Worm (Caenorhabditis elegans) whole organism, L3 larva: ENCODE data around the gene cytb-5.1.

Experiments
- ZK546.5 ChIP-seq: sonication (generic microtip); optimal IDR thresholded peaks from 2 replicates; lab custom pipeline; 2017; ENCODE audit warnings: missing biosample characterization, missing genetic modification characterization
- ama-1 ChIP-seq: fragments of 150-350 bp; optimal IDR thresholded peaks from 2 replicates; lab custom pipeline; 2018
- ceh-16 ChIP-seq: sonication (generic microtip); optimal IDR thresholded peaks from 2 replicates; lab custom pipeline; 2017; ENCODE audit warnings: missing biosample characterization, missing genetic modification characterization
- ceh-9 ChIP-seq: sonication (generic microtip); optimal IDR thresholded peaks from 2 replicates; lab custom pipeline; 2018; ENCODE audit warnings: missing biosample characterization, missing genetic modification characterization
- egl-5 ChIP-seq: fragments of 150-350 bp; optimal IDR thresholded peaks from 2 replicates; lab custom pipeline; 2017; ENCODE audit warnings: missing biosample characterization, missing genetic modification reagents, missing genetic modification characterization, inconsistent platforms
- elt-1 ChIP-seq: fragments of 150-350 bp; optimal IDR thresholded peaks from 2 replicates; lab custom pipeline; 2014; ENCODE audit warnings: missing biosample characterization, missing genetic modification characterization
- elt-2 ChIP-seq: sonication (generic microtip); optimal IDR thresholded peaks from 2 replicates; lab custom pipeline; 2016; ENCODE audit warnings: missing genetic modification reagents, mild to moderate bottlenecking, missing genetic modification characterization, missing compliant biosample characterization
- elt-3 ChIP-seq, 3 experiments: fragments of 150-350 bp in 1 of 3; sonication (generic microtip) in 2 of 3; optimal IDR thresholded peaks; 2 replicates in 2 of 3; 4 replicates in 1 of 3; lab custom pipeline; 2014 to 2017; ENCODE audit warnings: missing biosample characterization in 3 of 3, missing genetic modification characterization in 3 of 3
- eor-1 ChIP-seq, 2 experiments: fragments of 150-350 bp; optimal IDR thresholded peaks; 2 replicates each; lab custom pipeline; 2014 to 2018; ENCODE audit warnings: missing biosample characterization in 2 of 2, missing genetic modification characterization in 2 of 2
- fkh-10 ChIP-seq: sonication (generic microtip); optimal IDR thresholded peaks from 2 replicates; lab custom pipeline; 2017; ENCODE audit warnings: missing biosample characterization, missing genetic modification reagents, missing genetic modification characterization
- fkh-2 ChIP-seq: fragments of 150-350 bp; optimal IDR thresholded peaks from 2 replicates; lab custom pipeline; 2014; ENCODE audit warnings: missing biosample characterization, missing genetic modification reagents, missing genetic modification characterization
- hmg-11 ChIP-seq: sonication (generic microtip); optimal IDR thresholded peaks from 2 replicates; lab custom pipeline; 2016; ENCODE audit warnings: missing genetic modification characterization, missing compliant biosample characterization
- jun-1 ChIP-seq: fragments of 150-350 bp; optimal IDR thresholded peaks from 2 replicates; lab custom pipeline; 2014; ENCODE audit warnings: missing biosample characterization, missing genetic modification reagents, missing genetic modification characterization
- lin-15B ChIP-seq: fragments of 150-350 bp; optimal IDR thresholded peaks from 2 replicates; lab custom pipeline; 2014; ENCODE audit warnings: missing biosample characterization, missing genetic modification characterization
- lin-39 ChIP-seq: fragments of 150-350 bp; optimal IDR thresholded peaks from 2 replicates; lab custom pipeline; 2018; ENCODE audit warnings: missing biosample characterization, missing genetic modification reagents, missing genetic modification characterization
- mdl-1 ChIP-seq: fragments of 150-350 bp; optimal IDR thresholded peaks from 2 replicates; lab custom pipeline; 2014; ENCODE audit warnings: missing biosample characterization, missing genetic modification characterization
- mml-1 ChIP-seq: fragments of 150-350 bp; sonication (generic microtip); optimal IDR thresholded peaks from 3 replicates; lab custom pipeline; 2014; ENCODE audit warnings: missing biosample characterization, missing genetic modification characterization
- nfya-1 ChIP-seq: sonication (generic microtip); optimal IDR thresholded peaks from 2 replicates; lab custom pipeline; 2017; ENCODE audit warnings: missing genetic modification characterization, mild to moderate bottlenecking, missing compliant biosample characterization, antibody characterized with exemption, moderate library complexity; ENCODE audit not compliant: insufficient read depth
- nhr-11 ChIP-seq: fragments of 150-350 bp; optimal IDR thresholded peaks from 2 replicates; lab custom pipeline; 2014; ENCODE audit warnings: missing biosample characterization, missing genetic modification characterization
- nhr-12 ChIP-seq: fragments of 150-350 bp; optimal IDR thresholded peaks from 2 replicates; lab custom pipeline; 2014; ENCODE audit warnings: missing biosample characterization, missing genetic modification characterization
- nhr-23 ChIP-seq: fragments of 150-350 bp; optimal IDR thresholded peaks from 2 replicates; lab custom pipeline; 2014; ENCODE audit warnings: missing biosample characterization, missing genetic modification reagents, missing genetic modification characterization
- nhr-237 ChIP-seq: fragments of 150-350 bp; optimal IDR thresholded peaks from 2 replicates; lab custom pipeline; 2014; ENCODE audit warnings: missing biosample characterization, missing genetic modification characterization
- nhr-25 ChIP-seq: sonication (generic microtip); optimal IDR thresholded peaks from 2 replicates; lab custom pipeline; 2017; ENCODE audit warnings: missing biosample characterization, missing genetic modification characterization
- nhr-28 ChIP-seq: fragments of 150-350 bp; optimal IDR thresholded peaks from 2 replicates; lab custom pipeline; 2014; ENCODE audit warnings: missing biosample characterization, missing genetic modification characterization
- nhr-43 ChIP-seq: sonication (generic microtip); optimal IDR thresholded peaks from 2 replicates; lab custom pipeline; 2016; ENCODE audit warnings: mild to moderate bottlenecking, missing genetic modification characterization, missing compliant biosample characterization; ENCODE audit not compliant: poor library complexity, severe bottlenecking
- nhr-76 ChIP-seq: fragments of 150-350 bp; sonication (generic microtip); optimal IDR thresholded peaks from 5 replicates; lab custom pipeline; 2014; ENCODE audit warnings: missing biosample characterization, missing genetic modification characterization
- nhr-77 ChIP-seq: fragments of 150-350 bp; optimal IDR thresholded peaks from 2 replicates; lab custom pipeline; 2014; ENCODE audit warnings: missing biosample characterization, missing genetic modification characterization
- pha-4 ChIP-seq: fragments of 150-350 bp; optimal IDR thresholded peaks from 2 replicates; lab custom pipeline; 2014; ENCODE audit warnings: missing biosample characterization, missing genetic modification reagents, missing genetic modification characterization
- pqm-1 ChIP-seq: fragments of 150-350 bp; optimal IDR thresholded peaks from 2 replicates; lab custom pipeline; 2017; ENCODE audit warnings: missing biosample characterization, missing genetic modification characterization, inconsistent platforms
- sea-2 ChIP-seq: fragments of 150-350 bp; sonication (generic microtip); optimal IDR thresholded peaks from 4 replicates; lab custom pipeline; 2014; ENCODE audit warnings: missing biosample characterization, missing genetic modification reagents, missing genetic modification characterization
- skn-1 ChIP-seq: fragments of 150-350 bp; optimal IDR thresholded peaks from 2 replicates; lab custom pipeline; 2014; ENCODE audit warnings: missing biosample characterization, missing genetic modification characterization
- snpc-4 ChIP-seq: fragments of 150-350 bp; optimal IDR thresholded peaks from 2 replicates; lab custom pipeline; 2014; ENCODE audit warnings: missing biosample characterization, missing genetic modification characterization
- tbx-2 ChIP-seq: sonication (generic microtip); optimal IDR thresholded peaks from 2 replicates; lab custom pipeline; 2016; ENCODE audit warnings: mild to moderate bottlenecking, missing genetic modification characterization, missing compliant biosample characterization
- unc-39 ChIP-seq: sonication (generic microtip); optimal IDR thresholded peaks from 4 replicates; lab custom pipeline; 2017; ENCODE audit warnings: missing biosample characterization, missing genetic modification characterization
- unc-62 ChIP-seq: fragments of 150-350 bp; sonication (generic microtip); optimal IDR thresholded peaks from 4 replicates; lab custom pipeline; 2014; ENCODE audit warnings: missing biosample characterization, missing genetic modification reagents, missing genetic modification characterization
- zag-1 ChIP-seq: fragments of 150-350 bp; optimal IDR thresholded peaks from 2 replicates; lab custom pipeline; 2014; ENCODE audit warnings: missing biosample characterization, missing genetic modification characterization
- ztf-4 ChIP-seq: fragments of 150-350 bp; optimal IDR thresholded peaks from 2 replicates; lab custom pipeline; 2014; ENCODE audit warnings: missing biosample characterization, missing genetic modification characterization

cytb-5.1 gene

ce11 chrX:13969257-13969968 is 32.3 kb upstream of the cytb-5.1 start (continued):
- no peak for TF ChIP-seq ZK546.5
- peak; percentile 76 for TF ChIP-seq jun-1 (tag; lab: Kevin White, UChicago)
- TF ChIP-seq eor-1 (tag; optimal IDR thresholded peaks at IDR 0.05; lab: Kevin White, UChicago), result no peak
- TF ChIP-seq tbx-2 (tag; lab: Kevin White, UChicago), result peak; percentile 55
- no peak for TF ChIP-seq unc-39 (tag; lab: Kevin White, UChicago)
- TF ChIP-seq nhr-12 (tag; lab: Kevin White, UChicago), result no peak
- TF ChIP-seq unc-62, result peak; percentile 79
- no peak for TF ChIP-seq ceh-9
- TF ChIP-seq fkh-10, result no peak
- TF ChIP-seq elt-1 (tag; lab: Kevin White, UChicago), result peak; percentile 57
- peak; percentile 20 for TF ChIP-seq lin-15B (tag; lab: Kevin White, UChicago)
- TF ChIP-seq mml-1 (tag; lab: Kevin White, UChicago), result no peak
- peak; percentile 50 for TF ChIP-seq lin-39 (tag; lab: Kevin White, UChicago)
- no peak for TF ChIP-seq nhr-25 (tag; lab: Kevin White, UChicago)
- no peak for TF ChIP-seq nhr-28
- no peak for TF ChIP-seq ceh-16 (tag; lab: Kevin White, UChicago)
- peak; percentile 95 for TF ChIP-seq hmg-11 (tag; lab: Kevin White, UChicago)
- TF ChIP-seq elt-2 (tag; lab: Kevin White, UChicago), result peak; percentile 68
- TF ChIP-seq nhr-76, result no peak

ce11 chrX:13973769-13974168 is 28.0 kb upstream of the cytb-5.1 start:
- TF ChIP-seq lin-39 (tag; lab: Kevin White, UChicago) (peak; percentile 80), egl-5 (tag; lab: Kevin White, UChicago) (peak; percentile 19), sea-2 (GFP tag; lab: Kevin White, UChicago) (no peak), nhr-11 (tag; lab: Kevin White, UChicago) (no peak), nhr-237 (tag; lab: Kevin White, UChicago) (no peak), snpc-4 (tag; lab: Kevin White, UChicago) (no peak), pha-4 (tag; lab: Kevin White, UChicago) (peak; percentile 23), tbx-2 (tag; lab: Kevin White, UChicago) (no peak), eor-1 (tag; optimal IDR thresholded peaks at IDR 0.05; lab: Kevin White, UChicago) (no peak), jun-1 (tag; lab: Kevin White, UChicago) (peak; percentile 3), elt-2 (tag; lab: Kevin White, UChicago) (peak; percentile 13), ztf-4 (no peak), pqm-1 (tag; lab: Kevin White, UChicago) (peak; percentile 10), lin-15B (tag; lab: Kevin White, UChicago) (peak; percentile 46), nfya-1 (peak; percentile 74), fkh-10 (peak; percentile 4), elt-3 (tag; optimal IDR thresholded peaks at IDR 0.05; lab: Kevin White, UChicago) (no peak), mdl-1 (tag; lab: Kevin White, UChicago) (peak; percentile 4), nhr-23 (no peak), nhr-28 (no peak), skn-1 (tag; lab: Kevin White, UChicago) (peak; percentile 12), hmg-11 (tag; lab: Kevin White, UChicago) (peak; percentile 32), nhr-12 (tag; lab: Kevin White, UChicago) (no peak)

ce11 chrX:13974448-13975071 is 27.2 kb upstream of the cytb-5.1 start:
- TF ChIP-seq nhr-237 (tag; lab: Kevin White, UChicago), result no peak
- TF ChIP-seq jun-1 (tag; lab: Kevin White, UChicago), result peak; percentile 44
- no peak for TF ChIP-seq pha-4 (tag; lab: Kevin White, UChicago)
- no peak for TF ChIP-seq nhr-77 (tag; lab: Kevin White, UChicago)
- TF ChIP-seq elt-3 (tag; optimal IDR thresholded peaks at IDR 0.05; lab: Kevin White, UChicago), result peak; percentile 27 to 53 (median 29)
- no peak for TF ChIP-seq ama-1 (lab: Kevin White, UChicago)
- TF ChIP-seq fkh-2, result no peak
- TF ChIP-seq egl-5 (tag; lab: Kevin White, UChicago), result peak; percentile 4
- TF ChIP-seq unc-39 (tag; lab: Kevin White, UChicago), result no peak
- TF ChIP-seq elt-1 (tag; lab: Kevin White, UChicago), result peak; percentile 90
- no peak for TF ChIP-seq zag-1 (tag; lab: Kevin White, UChicago)
- peak; percentile 74 for TF ChIP-seq nhr-43 (tag; lab: Kevin White, UChicago)
- peak; percentile 57 for TF ChIP-seq elt-2 (tag; lab: Kevin White, UChicago)
- peak; percentile 16 for TF ChIP-seq pqm-1 (tag; lab: Kevin White, UChicago)
- TF ChIP-seq unc-62, result peak; percentile 73
- TF ChIP-seq nhr-23, result peak; percentile 82
- peak; percentile 75 for TF ChIP-seq nhr-25 (tag; lab: Kevin White, UChicago)
- TF ChIP-seq nfya-1, result no peak
